Fruit fly (Drosophila melanogaster) whole organism, wandering third instar larva: Measurements from ENCODE around the gene D12.

Experiments used
- Abd-B ChIP-seq: fragments of >200 bp; optimal IDR thresholded peaks from 2 replicates; lab custom pipeline; 2017; ENCODE audit warnings: missing biosample characterization, missing genetic modification characterization
- Dif ChIP-seq: fragments of 200-275, 200-300 bp; sonication (Bioruptor generic); optimal IDR thresholded peaks from 2 replicates; lab custom pipeline; 2018; ENCODE audit warnings: missing biosample characterization, missing genetic modification characterization; ENCODE audit not compliant: partially characterized antibody
- Myc ChIP-seq: fragments of >200 bp; optimal IDR thresholded peaks from 2 replicates; lab custom pipeline; 2017
- pan ChIP-seq: fragments of >200 bp; optimal IDR thresholded peaks from 2 replicates; lab custom pipeline; 2017
- woc ChIP-seq: sonication (Bioruptor generic); optimal IDR thresholded peaks from 2 replicates; lab custom pipeline; 2016; ENCODE audit warnings: missing biosample characterization, mild to moderate bottlenecking, missing genetic modification characterization

dm6 chr2L:8399863-8400598 lies 37.1 kb downstream of the D12 start, which contains the start of gene CG31898:
- TF ChIP-seq Dif (GFP tag; lab: Kevin White, UChicago), result no peak
- TF ChIP-seq Abd-B (GFP tag; lab: Kevin White, UChicago), result no peak
- TF ChIP-seq pan (lab: Kevin White, UChicago), result no peak
- TF ChIP-seq Myc (lab: Kevin White, UChicago), result no peak
- TF ChIP-seq woc, result no peak
